Worm (Caenorhabditis elegans) whole organism, L2 larva: ENCODE results near the gene C14B9.10.

Source experiments
- C34F6.9 ChIP-seq: fragments of 150-350 bp; optimal IDR thresholded peaks from 2 replicates; lab custom pipeline; 2014; ENCODE audit warnings: missing biosample characterization, missing genetic modification characterization
- F13H6.1 ChIP-seq: sonication (generic microtip); optimal IDR thresholded peaks from 2 replicates; lab custom pipeline; 2016; ENCODE audit warnings: missing genetic modification characterization, missing compliant biosample characterization
- R02D3.7 ChIP-seq: fragments of 150-350 bp; optimal IDR thresholded peaks from 2 replicates; lab custom pipeline; 2014; ENCODE audit warnings: missing biosample characterization, missing genetic modification characterization
- Y55F3AM.14 ChIP-seq: fragments of 200-800 bp; sonication (Bioruptor generic); optimal IDR thresholded peaks from 2 replicates; lab custom pipeline; 2018; ENCODE audit warnings: mild to moderate bottlenecking, missing genetic modification characterization, missing compliant biosample characterization
- ZK546.5 ChIP-seq: sonication (generic microtip); optimal IDR thresholded peaks from 2 replicates; lab custom pipeline; 2017; ENCODE audit warnings: missing biosample characterization, missing genetic modification characterization
- alr-1 ChIP-seq: fragments of 150-350 bp; optimal IDR thresholded peaks from 2 replicates; lab custom pipeline; 2014; ENCODE audit warnings: missing biosample characterization, missing genetic modification characterization
- aly-2 ChIP-seq: fragments of 150-350 bp; optimal IDR thresholded peaks from 2 replicates; lab custom pipeline; 2014; ENCODE audit warnings: missing biosample characterization, missing genetic modification characterization
- ama-1 ChIP-seq: fragments of 150-350 bp; optimal IDR thresholded peaks from 2 replicates; lab custom pipeline; 2018; ENCODE audit warnings: inconsistent platforms
- blmp-1 ChIP-seq: sonication (generic microtip); optimal IDR thresholded peaks from 2 replicates; lab custom pipeline; 2017; ENCODE audit warnings: missing genetic modification characterization, mild to moderate bottlenecking, missing compliant biosample characterization, antibody characterized with exemption, moderate library complexity; ENCODE audit not compliant: insufficient read depth
- ceh-16 ChIP-seq: fragments of 150-350 bp; optimal IDR thresholded peaks from 2 replicates; lab custom pipeline; 2014; ENCODE audit warnings: missing biosample characterization, missing genetic modification characterization
- ceh-82 ChIP-seq: fragments of 150-350 bp; optimal IDR thresholded peaks from 2 replicates; lab custom pipeline; 2014; ENCODE audit warnings: missing biosample characterization, missing genetic modification characterization
- crh-2 ChIP-seq: sonication (generic microtip); optimal IDR thresholded peaks from 2 replicates; lab custom pipeline; 2017; ENCODE audit warnings: missing biosample characterization, missing genetic modification characterization
- dmd-4 ChIP-seq: sonication (generic microtip); optimal IDR thresholded peaks from 2 replicates; lab custom pipeline; 2017; ENCODE audit warnings: missing biosample characterization, missing genetic modification characterization
- egl-27 ChIP-seq: sonication (generic microtip); optimal IDR thresholded peaks from 3 replicates; lab custom pipeline; 2017; ENCODE audit warnings: missing biosample characterization, missing genetic modification reagents, missing genetic modification characterization
- elt-1 ChIP-seq: fragments of 150-350 bp; optimal IDR thresholded peaks from 2 replicates; lab custom pipeline; 2014; ENCODE audit warnings: missing biosample characterization, missing genetic modification characterization
- elt-3 ChIP-seq: sonication (generic microtip); optimal IDR thresholded peaks from 2 replicates; lab custom pipeline; 2017; ENCODE audit warnings: missing biosample characterization, missing genetic modification characterization
- fos-1 ChIP-seq: fragments of 150-350 bp; optimal IDR thresholded peaks from 2 replicates; lab custom pipeline; 2014; ENCODE audit warnings: missing biosample characterization, missing genetic modification characterization
- gmeb-1 ChIP-seq: fragments of 150-350 bp; optimal IDR thresholded peaks from 2 replicates; lab custom pipeline; 2014; ENCODE audit warnings: missing biosample characterization, missing genetic modification characterization
- lin-11 ChIP-seq: fragments of 150-350 bp; sonication (generic microtip); optimal IDR thresholded peaks from 2 replicates; lab custom pipeline; 2014; ENCODE audit warnings: missing biosample characterization, missing genetic modification characterization, inconsistent platforms, mixed read lengths
- lin-13 ChIP-seq: fragments of 150-350 bp; optimal IDR thresholded peaks from 2 replicates; lab custom pipeline; 2014; ENCODE audit warnings: missing biosample characterization, missing genetic modification reagents, missing genetic modification characterization
- lsy-2 ChIP-seq, 2 experiments: fragments of 150-350 bp in 1 of 2; sonication (generic microtip) in 1 of 2; optimal IDR thresholded peaks; 2 replicates each; lab custom pipeline; 2014 to 2017; ENCODE audit warnings: missing biosample characterization in 2 of 2, missing genetic modification characterization in 2 of 2
- mab-5 ChIP-seq: fragments of 150-350 bp; optimal IDR thresholded peaks from 2 replicates; lab custom pipeline; 2014; ENCODE audit warnings: missing biosample characterization, missing genetic modification characterization
- mbf-1 ChIP-seq: sonication (generic microtip); optimal IDR thresholded peaks from 2 replicates; lab custom pipeline; 2017; ENCODE audit warnings: missing biosample characterization, missing genetic modification characterization
- mdl-1 ChIP-seq, 2 experiments: fragments of 150-350 bp in 1 of 2; sonication (generic microtip) in 1 of 2; optimal IDR thresholded peaks; 2 replicates each; lab custom pipeline; 2017; ENCODE audit warnings: missing biosample characterization in 2 of 2, missing genetic modification characterization in 2 of 2
- nhr-10 ChIP-seq: sonication (generic microtip); optimal IDR thresholded peaks from 2 replicates; lab custom pipeline; 2017; ENCODE audit warnings: missing biosample characterization, missing genetic modification characterization
- nhr-129 ChIP-seq: fragments of 150-350 bp; optimal IDR thresholded peaks from 2 replicates; lab custom pipeline; 2014; ENCODE audit warnings: missing biosample characterization, missing genetic modification characterization
- nhr-21 ChIP-seq: fragments of 150-350 bp; optimal IDR thresholded peaks from 2 replicates; lab custom pipeline; 2014; ENCODE audit warnings: missing biosample characterization, missing genetic modification characterization
- nhr-23 ChIP-seq: fragments of 150-350 bp; optimal IDR thresholded peaks from 2 replicates; lab custom pipeline; 2014; ENCODE audit warnings: missing biosample characterization, missing genetic modification reagents, missing genetic modification characterization
- nhr-237 ChIP-seq: fragments of 150-350 bp; optimal IDR thresholded peaks from 2 replicates; lab custom pipeline; 2014; ENCODE audit warnings: missing biosample characterization, missing genetic modification characterization
- nhr-25 ChIP-seq: fragments of 150-350 bp; sonication (generic microtip); optimal IDR thresholded peaks from 3 replicates; lab custom pipeline; 2014; ENCODE audit warnings: missing biosample characterization, missing genetic modification characterization
- nhr-6 ChIP-seq: fragments of 150-350 bp; optimal IDR thresholded peaks from 2 replicates; lab custom pipeline; 2014; ENCODE audit warnings: missing biosample characterization, missing genetic modification characterization
- nhr-77 ChIP-seq: fragments of 150-350 bp; optimal IDR thresholded peaks from 2 replicates; lab custom pipeline; 2014; ENCODE audit warnings: missing biosample characterization, missing genetic modification characterization
- peb-1 ChIP-seq: fragments of 150-350 bp; optimal IDR thresholded peaks from 2 replicates; lab custom pipeline; 2014; ENCODE audit warnings: missing biosample characterization, missing genetic modification characterization
- sem-4 ChIP-seq: fragments of 150-350 bp; optimal IDR thresholded peaks from 2 replicates; lab custom pipeline; 2014; ENCODE audit warnings: missing biosample characterization, missing genetic modification reagents, missing genetic modification characterization
- sma-3 ChIP-seq: sonication (generic microtip); optimal IDR thresholded peaks from 2 replicates; lab custom pipeline; 2016; ENCODE audit warnings: missing genetic modification reagents, missing genetic modification characterization, missing compliant biosample characterization
- sma-9 ChIP-seq, 2 experiments: fragments of 150-350 bp in 1 of 2; sonication (generic microtip) in 1 of 2; optimal IDR thresholded peaks; 2 replicates each; lab custom pipeline; 2014 to 2016; ENCODE audit warnings: missing genetic modification characterization in 2 of 2, mild to moderate bottlenecking in 1 of 2, missing biosample characterization in 1 of 2, missing compliant biosample characterization in 1 of 2, missing genetic modification reagents in 1 of 2, moderate library complexity in 1 of 2
- snpc-4 ChIP-seq: fragments of 150-350 bp; optimal IDR thresholded peaks from 2 replicates; lab custom pipeline; 2014; ENCODE audit warnings: missing biosample characterization, missing genetic modification characterization
- unc-55 ChIP-seq: fragments of 150-350 bp; sonication (generic microtip); optimal IDR thresholded peaks from 3 replicates; lab custom pipeline; 2014; ENCODE audit warnings: missing biosample characterization, missing genetic modification reagents, missing genetic modification characterization
- unc-62 ChIP-seq: fragments of 150-350 bp; optimal IDR thresholded peaks from 2 replicates; lab custom pipeline; 2014; ENCODE audit warnings: missing biosample characterization, missing genetic modification reagents, missing genetic modification characterization
- zag-1 ChIP-seq: fragments of 150-350 bp; optimal IDR thresholded peaks from 2 replicates; lab custom pipeline; 2014; ENCODE audit warnings: missing biosample characterization, missing genetic modification characterization
- ztf-1 ChIP-seq: fragments of 200-800 bp; sonication (Bioruptor generic); conservative IDR thresholded peaks from 2 replicates; pipeline ENCODE4 v1.3.6; 2022; ENCODE audit warnings: missing genetic modification characterization, missing compliant biosample characterization
- ztf-11 ChIP-seq: sonication (generic microtip); optimal IDR thresholded peaks from 2 replicates; lab custom pipeline; 2017; ENCODE audit warnings: missing biosample characterization, missing genetic modification characterization
- ztf-4 ChIP-seq: fragments of 150-350 bp; optimal IDR thresholded peaks from 2 replicates; lab custom pipeline; 2014; ENCODE audit warnings: missing biosample characterization, missing genetic modification characterization

C14B9.10 gene

DNA sequence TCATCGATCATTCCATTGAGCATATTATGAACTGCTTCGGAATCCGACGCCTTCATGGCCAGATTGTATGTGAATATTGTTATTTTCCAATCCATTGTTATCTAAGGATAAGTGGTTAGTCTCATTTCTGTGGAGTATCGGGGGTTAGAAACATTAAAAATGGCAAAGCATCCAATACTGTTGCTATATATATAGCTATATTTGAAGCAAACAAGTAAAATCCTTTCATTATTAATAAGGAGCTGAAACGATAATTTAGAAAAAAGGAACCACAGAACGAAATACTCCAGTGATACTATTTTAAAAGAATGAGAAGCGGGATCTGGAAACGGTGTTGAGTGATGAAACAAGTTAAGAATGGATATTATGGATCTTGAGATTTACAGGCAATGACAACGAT is 30.6 kb downstream of the C14B9.10 start, which contains the start of gene inpp-5K:
inpp-5K (minus strand) TSS at position 101 of the 400 bp plus-strand sequence.
- no peak for TF ChIP-seq Y55F3AM.14
- no peak for TF ChIP-seq blmp-1 (tag; lab: Kevin White, UChicago)
- no peak for TF ChIP-seq ztf-11 (tag; lab: Kevin White, UChicago)
- TF ChIP-seq elt-1 (tag; lab: Kevin White, UChicago), result no peak
- no peak for TF ChIP-seq mbf-1 (tag; lab: Kevin White, UChicago)
- TF ChIP-seq sma-3 (GFP tag; lab: Kevin White, UChicago), result no peak
- no peak for TF ChIP-seq nhr-129 (tag; lab: Kevin White, UChicago)
- TF ChIP-seq dmd-4 (tag; lab: Kevin White, UChicago), result no peak
- no peak for TF ChIP-seq fos-1
- TF ChIP-seq ztf-1 (GFP tag; lab: Robert Waterston, UW), result no peak
- no peak for TF ChIP-seq unc-62 (GFP tag; lab: Kevin White, UChicago)
- TF ChIP-seq ztf-4 (tag; lab: Kevin White, UChicago), result no peak
- TF ChIP-seq R02D3.7 (tag; lab: Kevin White, UChicago), result no peak
- TF ChIP-seq elt-3 (tag; lab: Kevin White, UChicago), result no peak
- TF ChIP-seq unc-55 (GFP tag; lab: Kevin White, UChicago), result no peak

DNA sequence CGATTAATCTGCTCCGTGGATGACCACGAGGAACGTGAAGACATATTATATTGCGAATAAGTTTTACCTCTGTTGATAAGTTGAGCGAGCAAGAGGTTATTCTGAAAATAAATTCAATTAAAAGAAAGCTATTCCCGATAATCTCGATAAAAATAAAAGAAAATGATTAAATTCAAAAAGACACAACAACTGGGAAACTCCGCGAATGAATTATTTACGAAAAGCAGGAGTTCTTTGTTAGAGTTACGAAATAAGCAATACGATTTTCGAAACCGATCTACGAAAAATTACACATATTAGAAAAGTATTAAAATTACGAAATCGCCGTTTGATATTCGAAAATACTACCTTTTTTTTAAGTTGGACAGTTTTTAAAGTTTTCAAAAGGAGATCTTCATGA is 32.6 kb downstream of the C14B9.10 start, which contains the start of gene bath-42:
bath-42 (minus strand) TSS at position 101 of the 400 bp plus-strand sequence.
- TF ChIP-seq peb-1 (tag; lab: Kevin White, UChicago) (no peak), unc-55 (GFP tag; lab: Kevin White, UChicago) (peak; percentile 9), lin-13 (GFP tag; lab: Kevin White, UChicago) (no peak)

DNA sequence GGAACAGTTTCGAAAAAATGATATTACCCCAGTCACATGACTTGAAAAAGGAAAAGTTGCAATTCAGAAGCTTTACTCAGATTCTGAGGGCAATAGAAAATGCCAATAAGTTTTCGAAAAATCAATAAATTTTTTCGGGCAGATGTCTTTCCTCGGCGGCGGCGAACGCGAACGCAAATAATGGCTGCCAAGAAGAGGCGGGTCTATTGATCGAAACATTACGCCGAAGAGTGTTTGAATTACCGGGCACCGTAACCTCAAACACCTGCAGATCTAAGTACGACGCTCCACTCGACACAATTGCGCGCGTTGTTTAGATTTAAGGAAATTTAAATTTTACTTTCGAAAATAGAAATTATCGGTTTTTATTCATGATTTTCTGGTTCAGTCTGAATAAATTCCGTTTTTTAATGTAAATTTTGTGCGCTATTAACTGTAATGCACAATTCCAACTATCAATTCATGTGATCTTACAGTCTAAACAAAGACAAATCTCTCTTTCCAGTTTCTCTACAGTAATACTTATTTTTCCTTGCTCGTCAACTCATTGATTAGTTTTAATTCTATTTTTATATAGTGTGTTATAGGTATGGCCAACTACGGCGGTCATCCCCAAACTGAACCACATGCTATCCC is 33.3 kb downstream of the C14B9.10 start, which contains the start of gene prp-8:
prp-8 (plus strand) TSS at position 586 of the 636 bp plus-strand sequence.
- TF ChIP-seq unc-62 (GFP tag; lab: Kevin White, UChicago) (no peak), blmp-1 (tag; lab: Kevin White, UChicago) (peak; percentile 82), sma-3 (GFP tag; lab: Kevin White, UChicago) (peak; percentile 87), nhr-21 (tag; lab: Kevin White, UChicago) (peak; percentile 71), elt-1 (tag; lab: Kevin White, UChicago) (no peak), snpc-4 (tag; lab: Kevin White, UChicago) (no peak), ceh-82 (tag; lab: Kevin White, UChicago) (peak; percentile 30), ztf-4 (tag; lab: Kevin White, UChicago) (peak; percentile 78), mab-5 (tag; lab: Kevin White, UChicago) (peak; percentile 79), gmeb-1 (tag; lab: Kevin White, UChicago) (peak; percentile 88), ama-1 (lab: Kevin White, UChicago) (peak; percentile 48), crh-2 (tag; lab: Kevin White, UChicago) (peak; percentile 95), sem-4 (tag; lab: Kevin White, UChicago) (peak; percentile 91), lin-13 (GFP tag; lab: Kevin White, UChicago) (peak; percentile 91), nhr-25 (peak; percentile 91), F13H6.1 (tag; lab: Kevin White, UChicago) (peak; percentile 88), nhr-10 (tag; lab: Kevin White, UChicago) (peak; percentile 59), aly-2 (tag; lab: Kevin White, UChicago) (no peak), nhr-6 (tag; lab: Kevin White, UChicago) (no peak), unc-55 (GFP tag; lab: Kevin White, UChicago) (peak; percentile 97), lsy-2 (tag; optimal IDR thresholded peaks at IDR 0.05; lab: Kevin White, UChicago) (peak; percentile 96 to 99), nhr-23 (tag; lab: Kevin White, UChicago) (no peak), lin-11 (peak; percentile 94), fos-1 (peak; percentile 72), zag-1 (peak; percentile 65), ztf-11 (tag; lab: Kevin White, UChicago) (no peak), mbf-1 (tag; lab: Kevin White, UChicago) (no peak), sma-9 (GFP tag; optimal IDR thresholded peaks at IDR 0.05; lab: Kevin White, UChicago) (peak; percentile 88), sma-9 (tag; optimal IDR thresholded peaks at IDR 0.05; lab: Kevin White, UChicago) (no peak), mdl-1 (tag; optimal IDR thresholded peaks at IDR 0.05; lab: Kevin White, UChicago) (peak in 1 of 2 experiments; percentile 38), nhr-77 (tag; lab: Kevin White, UChicago) (no peak), ceh-16 (peak; percentile 85), egl-27 (tag; lab: Kevin White, UChicago) (peak; percentile 50), nhr-237 (tag; lab: Kevin White, UChicago) (no peak), dmd-4 (tag; lab: Kevin White, UChicago) (no peak), C34F6.9 (tag; lab: Kevin White, UChicago) (peak; percentile 96), R02D3.7 (tag; lab: Kevin White, UChicago) (no peak), nhr-129 (tag; lab: Kevin White, UChicago) (peak; percentile 90), alr-1 (no peak), ZK546.5 (tag; lab: Kevin White, UChicago) (peak; percentile 94)
- TF ChIP-seq, all 48 proteins: peak for 26
